Worm (Caenorhabditis elegans) whole organism, late embryonic: ENCODE measurements around the gene acdh-11.

Source experiments
- ama-1 ChIP-seq: fragments of 150-350 bp; optimal IDR thresholded peaks from 2 replicates; lab custom pipeline; 2014
- fkh-10 ChIP-seq: fragments of 150-350 bp; optimal IDR thresholded peaks from 2 replicates; lab custom pipeline; 2014; ENCODE audit warnings: missing biosample characterization, missing genetic modification reagents, missing genetic modification characterization
- hlh-15 ChIP-seq: sonication (generic microtip); optimal IDR thresholded peaks from 2 replicates; lab custom pipeline; 2016; ENCODE audit warnings: missing genetic modification characterization, missing compliant biosample characterization
- madf-2 ChIP-seq: sonication (generic microtip); optimal IDR thresholded peaks from 2 replicates; lab custom pipeline; 2017; ENCODE audit warnings: missing genetic modification characterization, missing compliant biosample characterization
- rnt-1 ChIP-seq: sonication (generic microtip); optimal IDR thresholded peaks from 2 replicates; lab custom pipeline; 2016; ENCODE audit warnings: missing genetic modification characterization, missing compliant biosample characterization

ce11 chrIII:10518884-10519283 lies 47.2 kb upstream of the acdh-11 start:
- TF ChIP-seq fkh-10 (GFP tag; lab: Kevin White, UChicago) (no peak), hlh-15 (tag; lab: Kevin White, UChicago) (no peak), ama-1 (lab: Kevin White, UChicago) (no peak), madf-2 (tag; lab: Kevin White, UChicago) (no peak), rnt-1 (no peak)
